Worm (Caenorhabditis elegans) whole organism, L1 larva: ENCODE measurements around the gene srsx-14.

ENCODE experiments used
- nhr-11 ChIP-seq: fragments of 150-350 bp; optimal IDR thresholded peaks from 2 replicates; lab custom pipeline; 2014; ENCODE audit warnings: missing biosample characterization, missing genetic modification characterization
- nhr-20 ChIP-seq: sonication (generic microtip); optimal IDR thresholded peaks from 2 replicates; lab custom pipeline; 2016; ENCODE audit warnings: mild to moderate bottlenecking, missing genetic modification characterization, missing compliant biosample characterization
- nhr-77 ChIP-seq: fragments of 150-350 bp; optimal IDR thresholded peaks from 2 replicates; lab custom pipeline; 2014; ENCODE audit warnings: missing biosample characterization, missing genetic modification characterization

- TF ChIP-seq nhr-20 (tag; lab: Kevin White, UChicago): no peak
- TF ChIP-seq nhr-77 (tag; lab: Kevin White, UChicago): no peak
- TF ChIP-seq nhr-11 (tag; lab: Kevin White, UChicago): no peak
These were observed 26.0 kb upstream of the srsx-14 start for ce11 chrIV:5652811-5653483.
